Worm (Caenorhabditis elegans) whole organism, dauer: Measurements from ENCODE around the gene C25H3.1.

Experiments
- unc-62 ChIP-seq: sonication (generic microtip); optimal IDR thresholded peaks from 2 replicates; lab custom pipeline; 2017; ENCODE audit warnings: missing biosample characterization, missing genetic modification reagents, missing genetic modification characterization

C25H3.1 gene

ce11 chrII:5680703-5681102 lies 18.2 kb upstream of the C25H3.1 start, which contains the start of gene flp-27:
flp-27 (plus strand) TSS chrII:5681003.
- TF ChIP-seq unc-62 (GFP tag; lab: Kevin White, UChicago): no peak

DNA sequence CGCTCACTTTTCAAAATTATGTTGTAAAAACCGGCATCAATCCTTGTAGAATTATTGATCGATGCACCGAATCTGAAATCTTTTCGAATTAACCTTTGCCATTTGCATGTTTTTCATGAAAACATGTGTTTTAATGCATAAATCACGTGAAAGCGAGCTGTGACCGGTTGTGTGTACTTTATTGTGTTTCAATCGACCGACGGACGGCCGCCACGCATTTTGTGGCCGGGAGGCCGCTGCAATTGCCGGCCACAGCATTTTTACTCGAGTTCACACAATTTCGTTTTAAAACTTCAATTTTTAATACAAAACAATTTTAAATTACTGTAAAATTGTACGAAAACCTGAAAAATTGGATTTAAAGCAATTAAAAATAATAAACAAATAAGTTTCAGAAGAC lies 9.9 kb upstream of the C25H3.1 start, which contains the start of gene C25H3.11:
TSS of gene C25H3.11 (minus strand) at position 82 of the 400 bp plus-strand sequence.
- no peak for TF ChIP-seq unc-62 (GFP tag; lab: Kevin White, UChicago)

- no peak for TF ChIP-seq unc-62 (GFP tag; lab: Kevin White, UChicago)
Observed at ce11 chrII:5691216-5691771, 7.6 kb upstream of the C25H3.1 start, which contains the start of the genes ndub-5 and eif-2D. ndub-5 (minus strand) TSS chrII:5691353. eif-2D (plus strand) TSS chrII:5691721.

ce11 chrII:5693893-5694292 lies 5.0 kb upstream of the C25H3.1 start, which contains the start of gene C25H3.3:
C25H3.3 (plus strand) TSS chrII:5694193.
- TF ChIP-seq unc-62 (GFP tag; lab: Kevin White, UChicago): no peak

DNA sequence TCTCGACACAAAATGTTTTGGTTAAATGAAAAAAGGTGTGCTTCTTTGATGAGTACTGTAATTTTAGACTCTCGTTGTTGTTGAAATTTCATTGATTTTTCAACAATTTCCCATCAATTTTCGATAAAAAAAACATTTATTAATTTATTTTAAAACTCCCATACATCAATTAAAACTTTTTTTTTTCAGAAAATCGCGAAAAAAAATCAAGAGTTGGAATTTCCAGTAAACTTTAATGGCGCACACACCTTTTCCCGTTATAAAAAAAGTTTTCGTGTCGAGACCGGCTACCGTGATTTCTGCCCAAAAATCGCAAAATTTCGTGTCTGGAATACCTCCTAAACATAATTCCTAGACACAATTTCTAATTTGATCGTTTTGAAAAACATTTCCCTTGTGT lies 4.1 kb upstream of the C25H3.1 start, which contains the start of gene C25H3.14:
TSS of gene C25H3.14 (plus strand) at position 301 of the 400 bp plus-strand sequence.
- TF ChIP-seq unc-62 (GFP tag; lab: Kevin White, UChicago): no peak

- TF ChIP-seq unc-62 (GFP tag; lab: Kevin White, UChicago): no peak
Observed at ce11 chrII:5696218-5696617, 2.7 kb upstream of the C25H3.1 start.

ce11 chrII:5697338-5697737 lies 1.5 kb upstream of the C25H3.1 start:
- TF ChIP-seq unc-62 (GFP tag; lab: Kevin White, UChicago): no peak

DNA sequence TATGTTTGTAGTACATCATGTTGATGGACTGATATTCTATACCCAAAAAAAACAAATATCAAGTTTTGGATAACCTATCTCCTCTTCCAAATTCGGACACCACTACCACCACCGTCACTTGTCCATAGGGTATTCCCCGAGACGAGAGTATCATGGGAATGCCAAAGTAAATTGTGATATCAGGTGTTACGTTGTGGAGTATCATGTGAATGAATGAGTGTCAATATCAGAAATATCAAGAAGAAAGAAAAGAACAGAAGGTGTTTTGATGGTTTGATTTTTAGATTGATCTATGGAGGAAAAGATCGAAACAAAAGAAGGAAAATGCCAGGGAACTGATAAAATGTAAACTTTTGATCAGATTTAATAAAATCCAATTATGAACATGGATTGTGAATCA lies 617 bp upstream of the C25H3.1 start:
- no peak for TF ChIP-seq unc-62 (GFP tag; lab: Kevin White, UChicago)

DNA sequence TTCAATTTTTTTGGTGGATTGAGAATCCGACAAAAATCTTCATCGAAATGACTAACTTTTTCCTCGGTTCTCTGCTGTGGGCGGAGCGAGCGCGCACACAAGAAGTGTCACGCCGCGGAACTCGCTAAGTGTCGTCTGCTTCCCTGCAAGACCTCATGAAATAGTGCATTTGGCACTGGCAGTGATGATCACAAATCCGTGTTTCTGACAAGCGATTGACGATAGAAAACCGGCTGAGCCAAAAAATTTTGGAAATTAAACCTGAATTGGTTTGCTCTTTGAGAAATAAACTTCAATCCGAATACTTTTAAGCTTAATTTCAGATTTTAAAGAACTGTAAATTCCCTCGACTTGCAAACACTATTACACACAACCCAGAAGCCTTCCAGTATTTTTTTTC lies 2.6 kb downstream of the C25H3.1 start:
- TF ChIP-seq unc-62 (GFP tag; lab: Kevin White, UChicago): no peak

DNA sequence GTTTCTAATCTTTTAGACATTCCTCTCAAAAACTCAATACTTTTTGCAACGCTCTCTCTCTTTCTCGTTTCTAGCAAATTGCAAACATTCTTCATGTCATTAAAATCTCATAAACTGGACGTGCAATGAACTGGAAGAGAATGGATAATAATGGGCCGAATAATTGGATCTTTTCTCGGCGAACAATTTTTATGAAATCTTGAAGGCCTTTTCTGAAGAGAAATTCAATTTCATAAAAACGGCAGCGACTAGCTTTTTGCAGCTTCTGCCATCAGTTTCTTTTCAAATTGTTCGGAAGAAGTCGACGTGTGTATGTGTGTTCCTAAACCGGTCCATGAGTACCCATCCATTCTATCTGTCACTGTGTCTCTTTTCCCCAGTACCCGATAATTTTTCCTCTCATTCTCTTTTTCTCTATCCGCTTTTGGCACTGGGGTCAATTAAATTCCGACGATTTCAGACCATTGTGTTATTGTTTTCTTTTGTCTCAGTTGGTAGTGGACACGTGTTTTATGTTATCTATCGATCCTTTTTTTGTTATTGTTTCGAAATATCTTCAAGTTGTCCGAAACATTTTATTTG lies 3.8 kb downstream of the C25H3.1 start:
- TF ChIP-seq unc-62 (GFP tag; lab: Kevin White, UChicago): no peak

DNA sequence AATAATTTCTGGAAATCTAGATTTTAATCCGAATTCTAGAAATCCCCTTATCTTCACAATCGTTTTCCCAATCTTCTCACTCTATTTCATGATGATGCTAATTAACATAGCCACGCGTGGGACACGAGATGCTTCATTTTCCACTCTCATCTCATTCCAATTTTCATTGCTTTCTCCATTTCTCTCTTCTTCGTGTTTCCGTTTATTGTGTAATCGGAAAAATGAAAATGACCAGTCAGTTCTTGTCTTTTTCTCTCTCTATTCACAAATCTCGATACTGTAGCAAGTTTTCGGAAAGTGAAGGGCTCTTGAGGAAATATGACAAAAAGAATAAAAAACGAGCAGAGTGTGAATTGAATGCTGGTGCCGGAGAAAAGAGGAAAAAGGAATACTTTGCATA lies 5.6 kb downstream of the C25H3.1 start:
- no peak for TF ChIP-seq unc-62 (GFP tag; lab: Kevin White, UChicago)

ce11 chrII:5707532-5707931 lies 8.7 kb downstream of the C25H3.1 start, which contains the start of gene osta-2:
osta-2 (plus strand) TSS chrII:5707691.
- TF ChIP-seq unc-62 (GFP tag; lab: Kevin White, UChicago): no peak

DNA sequence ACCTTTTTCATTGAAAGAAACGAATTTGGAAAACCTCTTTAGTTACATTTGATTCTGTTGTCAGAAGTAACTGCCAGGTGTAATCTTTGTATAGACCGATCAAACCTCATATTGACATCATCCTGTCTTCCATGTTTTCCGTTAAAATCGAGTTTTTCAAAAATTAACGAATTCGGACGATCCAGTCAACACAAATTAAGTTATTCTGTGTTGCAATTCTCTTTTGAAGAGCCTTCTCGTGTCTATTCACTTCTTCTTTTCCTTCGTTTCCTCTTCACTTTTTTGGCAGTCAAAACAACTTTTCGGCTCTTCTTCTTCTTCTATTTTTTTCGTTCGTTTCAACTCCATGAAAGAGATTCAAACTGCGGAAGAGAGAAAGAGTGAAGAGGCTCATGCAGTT lies 9.3 kb downstream of the C25H3.1 start:
- TF ChIP-seq unc-62 (GFP tag; lab: Kevin White, UChicago): no peak

ce11 chrII:5710835-5711234 lies 12.0 kb downstream of the C25H3.1 start:
- TF ChIP-seq unc-62 (GFP tag; lab: Kevin White, UChicago): no peak

DNA sequence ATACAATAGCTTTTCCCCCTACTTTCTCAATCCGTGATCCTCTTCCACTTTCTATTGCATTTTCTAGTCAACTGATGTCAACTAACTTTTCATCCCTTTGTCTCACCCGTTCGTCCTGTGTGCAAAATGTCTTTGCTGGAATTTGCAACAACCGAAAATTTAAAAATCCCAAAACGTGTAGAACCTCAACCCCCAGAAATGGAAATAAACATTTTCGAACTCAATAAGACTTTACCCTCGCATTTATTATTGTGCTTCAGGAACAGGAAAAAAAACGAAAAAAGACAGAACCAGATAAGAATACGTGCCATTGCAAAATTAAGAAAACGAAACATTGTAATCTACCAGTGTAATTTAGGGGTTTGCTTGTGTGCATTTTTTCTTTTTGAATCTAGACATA lies 13.3 kb downstream of the C25H3.1 start:
- TF ChIP-seq unc-62 (GFP tag; lab: Kevin White, UChicago): no peak

ce11 chrII:5714807-5715206 lies 15.9 kb downstream of the C25H3.1 start, which contains the start of the genes tiar-1 and lelo-4:
tiar-1 (minus strand) TSS chrII:5714823.
lelo-4 (plus strand) TSS chrII:5714924.
- no peak for TF ChIP-seq unc-62 (GFP tag; lab: Kevin White, UChicago)
